Fruit fly (Drosophila melanogaster) whole organism, embryonic: ENCODE measurements around the gene CG5087.

Experiments
- CG11696 ChIP-seq: fragments of 200-800 bp; sonication (Bioruptor generic); IDR thresholded peaks from 2 replicates; pipeline ENCODE4 v1.3.6; 2022; ENCODE audit warnings: missing biosample characterization, missing genetic modification characterization
- CG12071 ChIP-seq: fragments of 200-800 bp; sonication (Bioruptor generic); optimal IDR thresholded peaks from 3 replicates; lab custom pipeline; 2018; ENCODE audit warnings: missing biosample characterization, mild to moderate bottlenecking, missing genetic modification characterization
- CG12391 ChIP-seq: fragments of 200-800 bp; sonication (Bioruptor generic); optimal IDR thresholded peaks from 3 replicates; lab custom pipeline; 2018; ENCODE audit warnings: missing biosample characterization, mild to moderate bottlenecking, missing genetic modification characterization, moderate library complexity
- CG1602 ChIP-seq: fragments of 200-800 bp; sonication (Bioruptor generic); optimal IDR thresholded peaks from 3 replicates; lab custom pipeline; 2016; ENCODE audit warnings: missing biosample characterization, missing genetic modification characterization
- CG17612 ChIP-seq: fragments of 200-800 bp; sonication (Bioruptor generic); IDR thresholded peaks from 2 replicates; pipeline ENCODE4 v1.3.6; 2022; ENCODE audit warnings: missing biosample characterization, missing genetic modification characterization
- CG18619 ChIP-seq: fragments of 200-800 bp; sonication (Bioruptor generic); optimal IDR thresholded peaks from 3 replicates; lab custom pipeline; 2017; ENCODE audit warnings: missing biosample characterization, mild to moderate bottlenecking, missing genetic modification characterization
- CG2202 ChIP-seq: fragments of 200-800 bp; sonication (Bioruptor generic); optimal IDR thresholded peaks from 2 replicates; lab custom pipeline; 2018; ENCODE audit warnings: missing biosample characterization, mild to moderate bottlenecking, missing genetic modification characterization
- CG2712 ChIP-seq: fragments of 200-800 bp; optimal IDR thresholded peaks from 3 replicates; lab custom pipeline; 2019; ENCODE audit warnings: missing biosample characterization, mild to moderate bottlenecking, missing genetic modification characterization, moderate library complexity
- CG30431 ChIP-seq: fragments of 200-800 bp; sonication (Bioruptor generic); optimal IDR thresholded peaks from 2 replicates; lab custom pipeline; 2017; ENCODE audit warnings: missing biosample characterization, missing genetic modification characterization
- CG31224 ChIP-seq: fragments of 200-800 bp; sonication (Bioruptor generic); IDR thresholded peaks from 2 replicates; pipeline ENCODE4 v1.3.6; 2022; ENCODE audit warnings: missing biosample characterization, missing genetic modification characterization
- CG31365 ChIP-seq: fragments of 200-800 bp; sonication (Bioruptor generic); optimal IDR thresholded peaks from 2 replicates; lab custom pipeline; 2018; ENCODE audit warnings: missing biosample characterization, mild to moderate bottlenecking, missing genetic modification characterization
- CG31388 ChIP-seq: fragments of 200-800 bp; sonication (Bioruptor generic); optimal IDR thresholded peaks from 2 replicates; lab custom pipeline; 2016; ENCODE audit warnings: missing biosample characterization, missing genetic modification characterization
- CG33213 ChIP-seq: fragments of 200-800 bp; sonication (Bioruptor generic); optimal IDR thresholded peaks from 3 replicates; lab custom pipeline; 2016; ENCODE audit warnings: missing biosample characterization, missing genetic modification characterization
- CG6813 ChIP-seq: fragments of 200-800 bp; sonication (Bioruptor generic); optimal IDR thresholded peaks from 2 replicates; lab custom pipeline; 2017; ENCODE audit warnings: missing biosample characterization, missing genetic modification characterization, mild to moderate bottlenecking, moderate library complexity, missing genetic modification reagents
- CG7745 ChIP-seq: fragments of 200-800 bp; sonication (Bioruptor generic); optimal IDR thresholded peaks from 2 replicates; lab custom pipeline; 2018; ENCODE audit warnings: missing biosample characterization, mild to moderate bottlenecking, missing genetic modification characterization, moderate library complexity
- CG7928 ChIP-seq: fragments of 200-800 bp; sonication (Bioruptor generic); optimal IDR thresholded peaks from 2 replicates; lab custom pipeline; 2017; ENCODE audit warnings: missing biosample characterization, mild to moderate bottlenecking, missing genetic modification characterization
- CG7963 ChIP-seq: fragments of 200-800 bp; sonication (Bioruptor generic); IDR thresholded peaks from 3 replicates; pipeline ENCODE4 v1.3.6; 2022; ENCODE audit warnings: missing biosample characterization, missing genetic modification characterization; ENCODE audit not compliant: partially characterized antibody
- CG8089 ChIP-seq: fragments of 200-800 bp; sonication (Bioruptor generic); optimal IDR thresholded peaks from 3 replicates; lab custom pipeline; 2016; ENCODE audit warnings: missing biosample characterization, missing genetic modification characterization
- CG8478 ChIP-seq: fragments of >200 bp; optimal IDR thresholded peaks from 2 replicates; lab custom pipeline; 2018
- Camta ChIP-seq: fragments of 200-800 bp; sonication (Bioruptor generic); optimal IDR thresholded peaks from 2 replicates; lab custom pipeline; 2016; ENCODE audit warnings: missing biosample characterization, missing genetic modification characterization
- Dbx ChIP-seq: fragments of 200-800 bp; sonication (Bioruptor generic); IDR thresholded peaks from 3 replicates; pipeline ENCODE4 v1.3.6; 2022; ENCODE audit warnings: missing biosample characterization, missing genetic modification characterization
- Dip3 ChIP-seq: fragments of 200-800 bp; sonication (Bioruptor generic); optimal IDR thresholded peaks from 3 replicates; lab custom pipeline; 2016; ENCODE audit warnings: missing biosample characterization, missing genetic modification characterization
- E2f1 ChIP-seq: fragments of 200-800 bp; sonication (Bioruptor generic); IDR thresholded peaks from 2 replicates; pipeline ENCODE4 v1.3.6; 2022; ENCODE audit warnings: missing biosample characterization, missing genetic modification characterization
- E2f2 ChIP-seq: fragments of 200-800 bp; sonication (Bioruptor generic); IDR thresholded peaks from 2 replicates; pipeline ENCODE4 v1.3.6; 2022; ENCODE audit warnings: missing biosample characterization, missing genetic modification characterization
- Elba2 ChIP-seq: fragments of 200-800 bp; sonication (Bioruptor generic); optimal IDR thresholded peaks from 3 replicates; lab custom pipeline; 2016; ENCODE audit warnings: missing biosample characterization, missing genetic modification characterization
- H2.0 ChIP-seq: fragments of 200-800 bp; sonication (Bioruptor generic); IDR thresholded peaks from 2 replicates; pipeline ENCODE4 v1.3.6; 2022; ENCODE audit warnings: missing biosample characterization, missing genetic modification characterization
- HLH54F ChIP-seq: fragments of 200-800 bp; sonication (Bioruptor generic); optimal IDR thresholded peaks from 3 replicates; lab custom pipeline; 2016; ENCODE audit warnings: missing biosample characterization, missing genetic modification characterization
- Hmx ChIP-seq: fragments of 200-800 bp; sonication (Bioruptor generic); optimal IDR thresholded peaks from 2 replicates; lab custom pipeline; 2016; ENCODE audit warnings: missing biosample characterization, missing genetic modification characterization
- Hr78 ChIP-seq, 2 experiments: fragments of 200-800 bp in 1 of 2; fragments of >200 bp in 1 of 2; sonication (Bioruptor generic) in 1 of 2; optimal IDR thresholded peaks; 2 replicates each; lab custom pipeline; 2017 to 2019; ENCODE audit warnings: missing biosample characterization in 2 of 2, missing genetic modification characterization in 2 of 2, mild to moderate bottlenecking in 1 of 2, moderate library complexity in 1 of 2
- Kr ChIP-seq: fragments of 200-800 bp; sonication (Bioruptor generic); optimal IDR thresholded peaks from 2 replicates; lab custom pipeline; 2017; ENCODE audit warnings: missing biosample characterization, mild to moderate bottlenecking, missing genetic modification characterization
- Lim3 ChIP-seq: fragments of 200-800 bp; sonication (Bioruptor generic); IDR thresholded peaks from 2 replicates; pipeline ENCODE4 v1.3.6; 2022; ENCODE audit warnings: missing biosample characterization, missing genetic modification characterization
- Meics ChIP-seq: fragments of 200-800 bp; sonication (Bioruptor generic); optimal IDR thresholded peaks from 2 replicates; lab custom pipeline; 2017; ENCODE audit warnings: missing biosample characterization, mild to moderate bottlenecking, missing genetic modification characterization
- NC2α ChIP-seq: fragments of 200-800 bp; sonication (Bioruptor generic); optimal IDR thresholded peaks from 2 replicates; lab custom pipeline; 2016; ENCODE audit warnings: missing biosample characterization, missing genetic modification characterization
- Neu2 ChIP-seq: fragments of 200-800 bp; sonication (Bioruptor generic); optimal IDR thresholded peaks from 3 replicates; lab custom pipeline; 2016; ENCODE audit warnings: missing biosample characterization, missing genetic modification characterization, borderline replicate concordance
- Xrp1 ChIP-seq: fragments of 200-800 bp; sonication (Bioruptor generic); IDR thresholded peaks from 2 replicates; pipeline ENCODE4 v1.3.6; 2022; ENCODE audit warnings: missing biosample characterization, missing genetic modification characterization
- YL-1 ChIP-seq: fragments of 200-800 bp; sonication (Bioruptor generic); optimal IDR thresholded peaks from 3 replicates; lab custom pipeline; 2017; ENCODE audit warnings: missing biosample characterization, mild to moderate bottlenecking, missing genetic modification characterization
- amos ChIP-seq: fragments of 200-800 bp; sonication (Bioruptor generic); IDR thresholded peaks from 2 replicates; pipeline ENCODE4 v1.3.6; 2022; ENCODE audit warnings: missing biosample characterization, missing genetic modification characterization; ENCODE audit not compliant: partially characterized antibody
- ci ChIP-seq: fragments of 200-800 bp; sonication (Bioruptor generic); IDR thresholded peaks from 3 replicates; pipeline ENCODE4 v1.3.6; 2022; ENCODE audit warnings: missing biosample characterization, missing genetic modification characterization
- da ChIP-seq: fragments of 200-800 bp; sonication (Bioruptor generic); optimal IDR thresholded peaks from 2 replicates; lab custom pipeline; 2016; ENCODE audit warnings: missing biosample characterization, missing genetic modification characterization
- dimm ChIP-seq: fragments of 200-800 bp; sonication (Bioruptor generic); IDR thresholded peaks from 2 replicates; pipeline ENCODE4 v1.3.6; 2022; ENCODE audit warnings: missing biosample characterization, missing genetic modification characterization
- fd102C ChIP-seq: fragments of 200-800 bp; sonication (Bioruptor generic); optimal IDR thresholded peaks from 2 replicates; lab custom pipeline; 2018; ENCODE audit warnings: missing biosample characterization, mild to moderate bottlenecking, missing genetic modification characterization, moderate library complexity
- fd3F ChIP-seq: fragments of 200-800 bp; sonication (Bioruptor generic); optimal IDR thresholded peaks from 2 replicates; lab custom pipeline; 2018; ENCODE audit warnings: missing biosample characterization, mild to moderate bottlenecking, missing genetic modification characterization, moderate library complexity
- fru ChIP-seq: fragments of >200 bp; optimal IDR thresholded peaks from 2 replicates; lab custom pipeline; 2017
- hth ChIP-seq: fragments of >200 bp; optimal IDR thresholded peaks from 2 replicates; lab custom pipeline; 2017; ENCODE audit warnings: inconsistent platforms
- lilli ChIP-seq: fragments of 200-800 bp; sonication (Bioruptor generic); optimal IDR thresholded peaks from 3 replicates; lab custom pipeline; 2016; ENCODE audit warnings: missing biosample characterization, missing genetic modification characterization
- oc ChIP-seq: fragments of 200-800 bp; sonication (Bioruptor generic); optimal IDR thresholded peaks from 2 replicates; lab custom pipeline; 2018; ENCODE audit warnings: missing biosample characterization, mild to moderate bottlenecking, missing genetic modification characterization, moderate library complexity
- run ChIP-seq: fragments of 200-800 bp; sonication (Bioruptor generic); optimal IDR thresholded peaks from 3 replicates; lab custom pipeline; 2018; ENCODE audit warnings: missing biosample characterization, mild to moderate bottlenecking, missing genetic modification characterization
- shn ChIP-seq: fragments of 200-800 bp; sonication (Bioruptor generic); optimal IDR thresholded peaks from 3 replicates; lab custom pipeline; 2016; ENCODE audit warnings: missing biosample characterization, missing genetic modification characterization
- sim ChIP-seq: fragments of 200-800 bp; sonication (Bioruptor generic); IDR thresholded peaks from 2 replicates; pipeline ENCODE4 v1.3.6; 2022; ENCODE audit warnings: missing biosample characterization, missing genetic modification characterization
- sqz ChIP-seq: fragments of 200-800 bp; sonication (Bioruptor generic); optimal IDR thresholded peaks from 3 replicates; lab custom pipeline; 2018; ENCODE audit warnings: missing biosample characterization, mild to moderate bottlenecking, missing genetic modification characterization
- ssp ChIP-seq: fragments of 200-800 bp; sonication (Bioruptor generic); IDR thresholded peaks from 2 replicates; pipeline ENCODE4 v1.3.6; 2022; ENCODE audit warnings: missing biosample characterization, missing genetic modification characterization
- tgo ChIP-seq: fragments of 200-800 bp; sonication (Bioruptor generic); IDR thresholded peaks from 3 replicates; pipeline ENCODE4 v1.3.6; 2022; ENCODE audit warnings: missing biosample characterization, missing genetic modification characterization
- wdn ChIP-seq: fragments of 200-800 bp; sonication (Bioruptor generic); IDR thresholded peaks from 2 replicates; pipeline ENCODE4 v1.3.6; 2022; ENCODE audit warnings: missing biosample characterization, missing genetic modification characterization

Gene CG5087

DNA sequence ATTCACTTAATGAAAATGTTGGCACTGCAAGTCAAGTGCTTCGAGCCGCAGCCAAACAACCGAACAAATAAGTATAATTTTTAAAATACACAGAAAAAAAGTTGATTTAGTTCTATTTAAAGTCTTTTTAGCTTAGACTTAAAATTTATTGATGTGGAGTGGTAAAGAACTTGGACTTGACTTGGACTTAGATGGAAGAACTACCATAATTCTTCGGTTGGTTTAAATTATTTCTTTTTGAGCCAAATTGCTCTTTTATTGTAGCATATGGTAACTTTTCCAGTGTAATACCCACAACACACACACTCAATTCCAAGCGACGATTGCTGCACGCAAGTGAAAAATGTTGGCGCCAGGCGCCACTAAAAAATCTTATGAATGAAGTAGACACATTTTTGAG lies 30.1 kb downstream of the CG5087 start (continued):
- TF ChIP-seq HLH54F (no peak), CG2712 (tag; lab: Kevin White, UChicago) (peak; percentile 56), Dip3 (GFP tag; lab: Kevin White, UChicago) (no peak), CG8478 (lab: Kevin White, UChicago) (no peak), hth (lab: Kevin White, UChicago) (no peak), Elba2 (GFP tag; lab: Kevin White, UChicago) (no peak), NC2α (peak; percentile 6), CG7745 (tag; lab: Kevin White, UChicago) (no peak), Lim3 (no peak), CG12071 (GFP tag; lab: Kevin White, UChicago) (no peak), CG11696 (GFP tag; lab: Robert Waterston, UW) (no peak), Camta (peak; percentile 56), CG31365 (tag; lab: Kevin White, UChicago) (no peak), H2.0 (GFP tag; lab: Robert Waterston, UW) (no peak), oc (no peak), CG6813 (GFP tag; lab: Kevin White, UChicago) (no peak), CG12391 (tag; lab: Kevin White, UChicago) (peak; percentile 68), CG7963 (GFP tag; lab: Robert Waterston, UW) (no peak), Neu2 (GFP tag; lab: Kevin White, UChicago) (no peak), CG31388 (no peak), da (GFP tag; lab: Kevin White, UChicago) (no peak), YL-1 (GFP tag; lab: Kevin White, UChicago) (no peak), CG1602 (peak; percentile 47), CG2202 (tag; lab: Kevin White, UChicago) (peak; percentile 53), fd3F (GFP tag; lab: Kevin White, UChicago) (no peak), fru (lab: Kevin White, UChicago) (no peak), ssp (peak; percentile 30; the same call in 1 of the 2 replicates), lilli (peak; percentile 27), shn (GFP tag; lab: Kevin White, UChicago) (no peak), E2f2 (peak; percentile 34; the same call in 1 of the 2 replicates), CG30431 (peak; percentile 33), E2f1 (GFP tag; lab: Robert Waterston, UW) (no peak), CG33213 (no peak), CG7928 (GFP tag; lab: Kevin White, UChicago) (no peak), CG18619 (GFP tag; lab: Kevin White, UChicago) (peak; percentile 13), CG31224 (GFP tag; lab: Robert Waterston, UW) (no peak), run (tag; lab: Kevin White, UChicago) (no peak), Hmx (GFP tag; lab: Kevin White, UChicago) (no peak), amos (no peak), fd102C (GFP tag; lab: Kevin White, UChicago) (peak; percentile 16), sqz (GFP tag; lab: Kevin White, UChicago) (no peak), Dbx (GFP tag; lab: Robert Waterston, UW) (no peak), Meics (GFP tag; lab: Kevin White, UChicago) (no peak), sim (GFP tag; lab: Robert Waterston, UW) (no peak), Hr78 (GFP tag; optimal IDR thresholded peaks at IDR 0.05; lab: Kevin White, UChicago) (no peak), CG17612 (GFP tag; lab: Robert Waterston, UW) (no peak), Kr (GFP tag; lab: Kevin White, UChicago) (no peak), ci (peak; percentile 62; the same call in 1 of the 3 replicates), dimm (no peak), CG8089 (peak; percentile 21), tgo (0 out of 3 replicates have a peak, but pooled peaks have one; percentile 37), Xrp1 (peak; percentile 68; the same call in 1 of the 2 replicates), wdn (no peak)
